Fruit fly (Drosophila melanogaster): ENCODE results near the gene bdwf.

bdwf gene

DNA sequence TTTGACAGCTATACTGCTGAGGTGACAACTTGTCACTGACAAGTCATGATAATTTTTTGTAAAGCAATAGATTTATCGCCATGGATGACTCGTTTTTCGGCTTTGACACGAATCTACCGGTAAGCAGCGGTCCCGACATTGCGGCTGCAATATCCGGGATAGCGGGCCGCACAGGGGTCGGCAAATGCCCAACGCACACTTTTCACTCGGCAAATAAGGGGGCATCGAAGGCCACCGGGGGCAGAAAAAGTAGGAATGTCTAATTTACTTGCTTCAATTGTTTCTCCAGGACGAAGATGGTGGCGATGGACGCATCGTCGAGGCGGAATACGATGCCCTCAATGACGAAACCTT lies 611 bp upstream of the bdwf start (continued):
- TF ChIP-seq Dbx (GFP tag; IDR thresholded peaks at IDR 0.05) (no peak), Fer1 (GFP tag; optimal IDR thresholded peaks at IDR 0.05) (no peak), ranshi (GFP tag; IDR thresholded peaks at IDR 0.05) (no peak), CG4854 (GFP tag; optimal IDR thresholded peaks at IDR 0.05) (no peak), CG10209 (GFP tag; optimal IDR thresholded peaks at IDR 0.05) (no peak), PHDP (tag; optimal IDR thresholded peaks at IDR 0.05) (no peak), TFAM (GFP tag; optimal IDR thresholded peaks at IDR 0.05) (no peak), jumu (GFP tag; optimal IDR thresholded peaks at IDR 0.05) (no peak), insv (GFP tag; optimal IDR thresholded peaks at IDR 0.05) (no peak), Max (GFP tag; optimal IDR thresholded peaks at IDR 0.05) (no peak), CG15011 (GFP tag; optimal IDR thresholded peaks at IDR 0.05) (no peak), klu (GFP tag; IDR thresholded peaks at IDR 0.05) (no peak), CG17612 (GFP tag; IDR thresholded peaks at IDR 0.05) (no peak), abd-A (tag; optimal IDR thresholded peaks at IDR 0.05) (no peak), CG9727 (GFP tag; optimal IDR thresholded peaks at IDR 0.05) (no peak), trh (GFP tag; optimal IDR thresholded peaks at IDR 0.05) (no peak), Ravus (GFP tag; IDR thresholded peaks at IDR 0.05) (no peak), CG6765 (GFP tag; optimal IDR thresholded peaks at IDR 0.05) (no peak), crc (GFP tag; optimal IDR thresholded peaks at IDR 0.05) (no peak), sna (GFP tag; IDR thresholded peaks at IDR 0.05; ENCODE audit: partially characterized antibody) (peak; percentile 51; the same call in 1 of the 2 replicates), Xbp1 (GFP tag; optimal IDR thresholded peaks at IDR 0.05) (no peak), CG14860 (GFP tag; IDR thresholded peaks at IDR 0.05; ENCODE audit: partially characterized antibody) (no peak; the same call in 2 of the 3 replicates), Doc2 (GFP tag; IDR thresholded peaks at IDR 0.05) (no peak), CG9932 (GFP tag; IDR thresholded peaks at IDR 0.05) (no peak), Ssrp (tag; optimal IDR thresholded peaks at IDR 0.05) (no peak), ftz-f1 (GFP tag; optimal IDR thresholded peaks at IDR 0.05) (peak; percentile 76), CG7745 (tag; optimal IDR thresholded peaks at IDR 0.05) (no peak), Hey (tag; optimal IDR thresholded peaks at IDR 0.05) (peak; percentile 60), Aef1 (GFP tag; IDR thresholded peaks at IDR 0.05) (no peak), Sry-β (GFP tag; optimal IDR thresholded peaks at IDR 0.05) (no peak), Adf1 (GFP tag; IDR thresholded peaks at IDR 0.05) (no peak)

dm6 chr3R:17039993-17040807 lies 2.7 kb downstream of the bdwf start, which contains the start of the genes CG18213 and Trm7-32:
Gene CG18213, minus strand, starts transcription at chr3R:17040203.
Gene Trm7-32, plus strand, starts transcription at chr3R:17040682.
- TF ChIP-seq Hmr (GFP tag; optimal IDR thresholded peaks at IDR 0.05) = no peak
- TF ChIP-seq CG12071 (GFP tag; optimal IDR thresholded peaks at IDR 0.05) = no peak
- TF ChIP-seq CG8281 (tag; optimal IDR thresholded peaks at IDR 0.05) = no peak
- TF ChIP-seq knrl (GFP tag; IDR thresholded peaks at IDR 0.05; ENCODE audit: partially characterized antibody) = peak; percentile 84
- TF ChIP-seq Hand (GFP tag; optimal IDR thresholded peaks at IDR 0.05) = no peak
- no peak for TF ChIP-seq CG14667 (GFP tag; IDR thresholded peaks at IDR 0.05)
- no peak; the same call in 2 of the 3 replicates for TF ChIP-seq CG17361 (GFP tag; IDR thresholded peaks at IDR 0.05)
- no peak for TF ChIP-seq Asciz (GFP tag; optimal IDR thresholded peaks at IDR 0.05)
- no peak for TF ChIP-seq pita (GFP tag; optimal IDR thresholded peaks at IDR 0.05)
- TF ChIP-seq CG30431 (GFP tag; optimal IDR thresholded peaks at IDR 0.05) = no peak
- no peak for TF ChIP-seq CG5180 (GFP tag; optimal IDR thresholded peaks at IDR 0.05)
- TF ChIP-seq hb (GFP tag; IDR thresholded peaks at IDR 0.05; ENCODE audit: partially characterized antibody) = peak; percentile 72
- no peak for TF ChIP-seq CG33557 (GFP tag; optimal IDR thresholded peaks at IDR 0.05)
- no peak for TF ChIP-seq pum (GFP tag; optimal IDR thresholded peaks at IDR 0.05)
- no peak for TF ChIP-seq bab2 (GFP tag; optimal IDR thresholded peaks at IDR 0.05)
- TF ChIP-seq mirr (GFP tag; optimal IDR thresholded peaks at IDR 0.05) = no peak
- TF ChIP-seq CG6854 (GFP tag; optimal IDR thresholded peaks at IDR 0.05) = no peak
- TF ChIP-seq Fer3 (tag; optimal IDR thresholded peaks at IDR 0.05) = no peak
- TF ChIP-seq Sox100B (GFP tag; optimal IDR thresholded peaks at IDR 0.05) = peak; percentile 1
- no peak for TF ChIP-seq CG4730 (GFP tag; IDR thresholded peaks at IDR 0.05)
